Fruit fly (Drosophila melanogaster) whole organism, embryonic: ENCODE measurements around the gene kirre.
A peak's percentile ranks its signal among the peaks of the same experiment; 100 is the strongest.

ENCODE experiments used
- CG12659 ChIP-seq: fragments of 200-800 bp; sonication (Bioruptor generic); optimal IDR thresholded peaks from 3 replicates; lab custom pipeline; 2017; ENCODE audit warnings: mild to moderate bottlenecking, missing biosample characterization, missing genetic modification reagents, missing genetic modification characterization
- CG14667 ChIP-seq: fragments of 200-800 bp; sonication (Bioruptor generic); IDR thresholded peaks from 2 replicates; pipeline ENCODE4 v1.3.6; 2022; ENCODE audit warnings: missing biosample characterization, missing genetic modification characterization
- CG30431 ChIP-seq: fragments of 200-800 bp; sonication (Bioruptor generic); optimal IDR thresholded peaks from 2 replicates; lab custom pipeline; 2017; ENCODE audit warnings: missing biosample characterization, missing genetic modification characterization
- CG3847 ChIP-seq: fragments of 200-800 bp; sonication (Bioruptor generic); IDR thresholded peaks from 2 replicates; pipeline ENCODE4 v1.3.6; 2022; ENCODE audit warnings: missing biosample characterization, missing genetic modification characterization
- CG9797 ChIP-seq: fragments of 200-800 bp; sonication (Bioruptor generic); optimal IDR thresholded peaks from 3 replicates; lab custom pipeline; 2018; ENCODE audit warnings: missing biosample characterization, mild to moderate bottlenecking, missing genetic modification characterization
- NC2α ChIP-seq: fragments of 200-800 bp; sonication (Bioruptor generic); optimal IDR thresholded peaks from 2 replicates; lab custom pipeline; 2016; ENCODE audit warnings: missing biosample characterization, missing genetic modification characterization
- Poxn ChIP-seq: fragments of 200-800 bp; sonication (Bioruptor generic); IDR thresholded peaks from 2 replicates; pipeline ENCODE4 v1.3.6; 2022; ENCODE audit warnings: missing biosample characterization, missing genetic modification characterization
- ac ChIP-seq: fragments of 200-800 bp; sonication (Bioruptor generic); optimal IDR thresholded peaks from 3 replicates; lab custom pipeline; 2017; ENCODE audit warnings: missing biosample characterization, mild to moderate bottlenecking, missing genetic modification characterization
- eyg ChIP-seq: fragments of 200-800 bp; sonication (Bioruptor generic); optimal IDR thresholded peaks from 3 replicates; lab custom pipeline; 2016; ENCODE audit warnings: missing biosample characterization, missing genetic modification characterization
- knrl ChIP-seq: fragments of 200-800 bp; sonication (Bioruptor generic); IDR thresholded peaks from 3 replicates; pipeline ENCODE4 v1.3.6; 2022; ENCODE audit warnings: missing biosample characterization, missing genetic modification characterization; ENCODE audit not compliant: partially characterized antibody
- lola ChIP-seq, 3 experiments: fragments of >200 bp in 2 of 3; fragments of 200-800 bp in 1 of 3; sonication (Bioruptor generic) in 1 of 3; optimal IDR thresholded peaks; 2 replicates each; lab custom pipeline; 2017 to 2019; ENCODE audit warnings: missing biosample characterization in 3 of 3, missing genetic modification characterization in 3 of 3, mild to moderate bottlenecking in 1 of 3, moderate library complexity in 1 of 3
- onecut ChIP-seq: fragments of 200-800 bp; sonication (Bioruptor generic); IDR thresholded peaks from 2 replicates; pipeline ENCODE4 v1.3.6; 2022; ENCODE audit warnings: missing biosample characterization, missing genetic modification characterization

- TF ChIP-seq Poxn (GFP tag; lab: Robert Waterston, UW) (no peak), CG9797 (GFP tag; lab: Kevin White, UChicago) (peak; percentile 88), ac (GFP tag; lab: Kevin White, UChicago) (no peak), CG3847 (GFP tag; lab: Robert Waterston, UW) (peak; percentile 57), lola (GFP tag; optimal IDR thresholded peaks at IDR 0.05; lab: Kevin White, UChicago) (peak in 1 of 3 experiments; percentile 65), NC2α (GFP tag; lab: Kevin White, UChicago) (no peak), CG30431 (GFP tag; lab: Kevin White, UChicago) (no peak), knrl (peak; percentile 37; the same call in 1 of the 3 replicates), CG12659 (peak; percentile 76), CG14667 (peak; percentile 46), onecut (GFP tag; lab: Robert Waterston, UW) (no peak), eyg (GFP tag; lab: Kevin White, UChicago) (no peak)
Measured at dm6 chrX:2732127-2732526, 8.1 kb upstream of the kirre start, which contains the start of the genes ttm50 and CG2712.
